Fruit fly (Drosophila melanogaster): ENCODE data around the gene CG31674.

The CG31674 gene

DNA sequence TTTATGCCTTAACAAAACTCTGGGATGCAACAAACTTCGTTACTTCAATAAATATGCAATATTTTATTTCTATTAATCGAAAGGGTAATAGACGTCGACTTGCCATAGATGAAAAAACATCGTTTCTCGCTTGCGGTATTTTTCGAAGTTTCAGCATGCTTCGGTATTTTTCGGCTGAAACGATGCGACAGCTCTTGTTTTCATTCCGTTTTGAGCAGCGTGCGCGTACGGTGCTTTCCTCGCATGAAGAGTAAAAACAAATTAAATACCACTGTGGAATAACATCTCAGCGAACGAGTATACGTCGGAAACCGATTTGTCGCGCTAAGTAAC is 33.6 kb upstream of the CG31674 start, which contains the start of gene CG9328 (continued):
- TF ChIP-seq sim (GFP tag; IDR thresholded peaks at IDR 0.05) (no peak), gem (tag; optimal IDR thresholded peaks at IDR 0.05) (peak; percentile 66), twi (tag; optimal IDR thresholded peaks at IDR 0.05) (no peak), CG12659 (GFP tag; optimal IDR thresholded peaks at IDR 0.05) (peak; percentile 56), unc-4 (GFP tag; IDR thresholded peaks at IDR 0.05; ENCODE audit: partially characterized antibody) (0 out of 2 replicates have a peak, but pooled peaks have one; percentile 19), Ptx1 (GFP tag; IDR thresholded peaks at IDR 0.05) (peak; percentile 27; the same call in 1 of the 2 replicates), CG31224 (GFP tag; IDR thresholded peaks at IDR 0.05) (no peak; the same call in 1 of the 2 replicates), Atf6 (GFP tag; IDR thresholded peaks at IDR 0.05) (no peak), corto (GFP tag; optimal IDR thresholded peaks at IDR 0.05) (no peak), bowl (GFP tag; IDR thresholded peaks at IDR 0.05) (0 out of 2 replicates have a peak, but pooled peaks have one; percentile 15), CG15011 (GFP tag; optimal IDR thresholded peaks at IDR 0.05) (no peak), Dll (GFP tag; IDR thresholded peaks at IDR 0.05; ENCODE audit: partially characterized antibody) (peak; percentile 49; the same call in 3 of the 4 replicates), CG5180 (GFP tag; optimal IDR thresholded peaks at IDR 0.05) (no peak), CG2678 (tag; optimal IDR thresholded peaks at IDR 0.05) (peak; percentile 53), org-1 (GFP tag; optimal IDR thresholded peaks at IDR 0.05) (no peak), zen (tag; optimal IDR thresholded peaks at IDR 0.05) (no peak), CkIIα-i1 (GFP tag; IDR thresholded peaks at IDR 0.05) (no peak), mirr (GFP tag; optimal IDR thresholded peaks at IDR 0.05) (peak; percentile 53), abd-A (tag; optimal IDR thresholded peaks at IDR 0.05) (peak; percentile 7), cg (GFP tag; optimal IDR thresholded peaks at IDR 0.05) (no peak), Abd-B (GFP tag; optimal IDR thresholded peaks at IDR 0.05) (no peak), CG11696 (GFP tag; IDR thresholded peaks at IDR 0.05) (no peak), CG13894 (tag; optimal IDR thresholded peaks at IDR 0.05) (peak; percentile 74), Dip3 (GFP tag; optimal IDR thresholded peaks at IDR 0.05) (no peak), ara (GFP tag; IDR thresholded peaks at IDR 0.05) (peak; percentile 25; the same call in 1 of the 2 replicates), CG12942 (GFP tag; optimal IDR thresholded peaks at IDR 0.05) (no peak), CG17802 (tag; optimal IDR thresholded peaks at IDR 0.05) (no peak), CG6791 (GFP tag; IDR thresholded peaks at IDR 0.05; ENCODE audit: partially characterized antibody) (peak; percentile 63; the same call in 2 of the 3 replicates), CG10462 (GFP tag; optimal IDR thresholded peaks at IDR 0.05) (no peak), fd96Cb (tag; optimal IDR thresholded peaks at IDR 0.05) (peak; percentile 17), jigr1 (GFP tag; IDR thresholded peaks at IDR 0.05) (no peak), dysf (GFP tag; IDR thresholded peaks at IDR 0.05) (no peak; the same call in 1 of the 3 replicates), Hmx (GFP tag; optimal IDR thresholded peaks at IDR 0.05) (no peak), CG6689 (GFP tag; IDR thresholded peaks at IDR 0.05) (peak; percentile 41; the same call in 1 of the 2 replicates), CG17328 (GFP tag; IDR thresholded peaks at IDR 0.05) (peak; percentile 46; the same call in 1 of the 2 replicates), CG3995 (GFP tag; optimal IDR thresholded peaks at IDR 0.05) (no peak), sob (GFP tag; IDR thresholded peaks at IDR 0.05) (peak; percentile 44; the same call in 1 of the 2 replicates), HLHmδ (GFP tag; optimal IDR thresholded peaks at IDR 0.05) (peak; percentile 51), CG16813 (GFP tag; IDR thresholded peaks at IDR 0.05; ENCODE audit: partially characterized antibody) (no peak; the same call in 2 of the 3 replicates), hth (optimal IDR thresholded peaks at IDR 0.05) (no peak), cwo (GFP tag; optimal IDR thresholded peaks at IDR 0.05) (peak; percentile 40), CG32767 (GFP tag; IDR thresholded peaks at IDR 0.05) (no peak), Doc3 (GFP tag; IDR thresholded peaks at IDR 0.05; ENCODE audit: partially characterized antibody) (no peak), CG11398 (GFP tag; optimal IDR thresholded peaks at IDR 0.05) (no peak), CG15601 (tag; optimal IDR thresholded peaks at IDR 0.05) (peak; percentile 0), HHEX (GFP tag; optimal IDR thresholded peaks at IDR 0.05) (no peak), dpn (GFP tag; optimal IDR thresholded peaks at IDR 0.05) (peak; percentile 27 to 47), CG9727 (GFP tag; optimal IDR thresholded peaks at IDR 0.05) (peak; percentile 34), ash1 (GFP tag; optimal IDR thresholded peaks at IDR 0.05) (peak; percentile 32), sens (GFP tag) (peak; percentile 93)

Measured in whole organism, embryonic.